Worm (Caenorhabditis elegans) whole organism, late embryonic: ENCODE results near the gene hcf-1.

Experiments
- ceh-14 ChIP-seq: sonication (generic microtip); optimal IDR thresholded peaks from 2 replicates; lab custom pipeline; 2016; ENCODE audit warnings: missing genotype, missing genetic modification characterization, missing compliant biosample characterization
- ceh-24 ChIP-seq: sonication (generic microtip); optimal IDR thresholded peaks from 2 replicates; lab custom pipeline; 2016; ENCODE audit warnings: mild to moderate bottlenecking, missing genetic modification characterization, missing compliant biosample characterization
- elt-2 ChIP-seq: sonication (generic microtip); optimal IDR thresholded peaks from 2 replicates; lab custom pipeline; 2016; ENCODE audit warnings: missing genetic modification reagents, missing genetic modification characterization, missing compliant biosample characterization
- hlh-30 ChIP-seq: sonication (generic microtip); optimal IDR thresholded peaks from 2 replicates; lab custom pipeline; 2017; ENCODE audit warnings: antibody characterized with exemption, missing genetic modification characterization, missing compliant biosample characterization; ENCODE audit not compliant: insufficient read depth
- hlh-8 ChIP-seq: sonication (generic microtip); optimal IDR thresholded peaks from 2 replicates; lab custom pipeline; 2016; ENCODE audit warnings: missing genotype, missing genetic modification characterization, missing compliant biosample characterization
- lin-11 ChIP-seq: fragments of 200-800 bp; sonication (Bioruptor generic); optimal IDR thresholded peaks from 2 replicates; lab custom pipeline; 2018; ENCODE audit warnings: mild to moderate bottlenecking, missing genetic modification characterization, missing compliant biosample characterization
- pha-4 ChIP-seq: fragments of 150-350 bp; optimal IDR thresholded peaks from 2 replicates; lab custom pipeline; 2018; ENCODE audit warnings: missing biosample characterization, missing genetic modification reagents, missing genetic modification characterization
- sox-2 ChIP-seq: fragments of 200-800 bp; sonication (Bioruptor generic); IDR thresholded peaks from 2 replicates; pipeline ENCODE4 v1.3.6; 2022; ENCODE audit warnings: missing genetic modification reagents, missing genetic modification characterization, missing compliant biosample characterization
- tbx-7 ChIP-seq: sonication (generic microtip); optimal IDR thresholded peaks from 2 replicates; lab custom pipeline; 2016; ENCODE audit warnings: missing genotype, missing genetic modification characterization, missing compliant biosample characterization

ce11 chrIV:7794709-7795108 is 20.6 kb upstream of the hcf-1 start, which contains the start of gene ntp-1:
- TF ChIP-seq ceh-14 (tag; lab: Kevin White, UChicago) (no peak), hlh-8 (tag; lab: Kevin White, UChicago) (no peak), pha-4 (no peak), hlh-30 (tag; lab: Kevin White, UChicago) (no peak), lin-11 (tag; lab: Kevin White, UChicago) (no peak), tbx-7 (tag; lab: Kevin White, UChicago) (no peak), sox-2 (no peak), ceh-24 (tag; lab: Kevin White, UChicago) (no peak), elt-2 (tag; lab: Kevin White, UChicago) (no peak)
